Worm (Caenorhabditis elegans) whole organism, mixed stage, embryonic: ENCODE measurements around the gene F46C5.4.

Experiments
- M03D4.4 ChIP-seq: sonication (generic microtip); optimal IDR thresholded peaks from 2 replicates; lab custom pipeline; 2017; ENCODE audit warnings: mild to moderate bottlenecking, missing genetic modification characterization, missing compliant biosample characterization
- ces-1 ChIP-seq: fragments of 150-350 bp; optimal IDR thresholded peaks from 2 replicates; lab custom pipeline; 2014; ENCODE audit warnings: missing biosample characterization, missing genetic modification reagents, missing genetic modification characterization
- elt-3 ChIP-seq: fragments of 150-350 bp; optimal IDR thresholded peaks from 2 replicates; lab custom pipeline; 2014; ENCODE audit warnings: missing biosample characterization, missing genetic modification characterization
- lin-13 ChIP-seq: fragments of 150-350 bp; optimal IDR thresholded peaks from 2 replicates; lab custom pipeline; 2014; ENCODE audit warnings: missing biosample characterization, missing genetic modification characterization
- lsy-2 ChIP-seq: fragments of 150-350 bp; optimal IDR thresholded peaks from 2 replicates; lab custom pipeline; 2014; ENCODE audit warnings: missing biosample characterization, missing genetic modification characterization
- nhr-12 ChIP-seq: fragments of 150-350 bp; optimal IDR thresholded peaks from 2 replicates; lab custom pipeline; 2014; ENCODE audit warnings: missing biosample characterization, missing genetic modification characterization
- nhr-28 ChIP-seq: fragments of 150-350 bp; optimal IDR thresholded peaks from 2 replicates; lab custom pipeline; 2014; ENCODE audit warnings: missing biosample characterization, missing genetic modification characterization
- nhr-76 ChIP-seq: sonication (generic microtip); optimal IDR thresholded peaks from 2 replicates; lab custom pipeline; 2017; ENCODE audit warnings: missing biosample characterization, missing genetic modification characterization
- unc-62 ChIP-seq: fragments of 150-350 bp; optimal IDR thresholded peaks from 2 replicates; lab custom pipeline; 2014; ENCODE audit warnings: missing biosample characterization, missing genetic modification reagents, missing genetic modification characterization
- ztf-11 ChIP-seq: fragments of 150-350 bp; optimal IDR thresholded peaks from 2 replicates; lab custom pipeline; 2014; ENCODE audit warnings: missing biosample characterization, missing genetic modification characterization

ce11 chrII:8794072-8794471 lies 41.8 kb upstream of the F46C5.4 start, which contains the start of gene F07H5.7:
- TF ChIP-seq M03D4.4 (tag; lab: Kevin White, UChicago) (no peak), elt-3 (tag; lab: Kevin White, UChicago) (no peak), ces-1 (GFP tag; lab: Kevin White, UChicago) (no peak), unc-62 (GFP tag; lab: Kevin White, UChicago) (no peak), lin-13 (tag; lab: Kevin White, UChicago) (no peak), nhr-12 (tag; lab: Kevin White, UChicago) (no peak), ztf-11 (no peak), nhr-76 (tag; lab: Kevin White, UChicago) (no peak), lsy-2 (no peak), nhr-28 (no peak)
